Fruit fly (Drosophila melanogaster) whole organism, wandering third instar larva: ENCODE data around the gene CG15773.

ENCODE experiments used
- CrebA ChIP-seq: fragments of 200-800 bp; sonication (Bioruptor generic); optimal IDR thresholded peaks from 2 replicates; lab custom pipeline; 2016; ENCODE audit warnings: missing biosample characterization, mild to moderate bottlenecking, missing genetic modification characterization, borderline replicate concordance
- Dif ChIP-seq: fragments of 200-275, 200-300 bp; sonication (Bioruptor generic); optimal IDR thresholded peaks from 2 replicates; lab custom pipeline; 2018; ENCODE audit warnings: missing biosample characterization, missing genetic modification characterization; ENCODE audit not compliant: partially characterized antibody
- dl ChIP-seq, 2 experiments: fragments of 175-275, 200-275 bp in 1 of 2; fragments of 200-275 bp in 1 of 2; sonication (Bioruptor generic); optimal IDR thresholded peaks; lab custom pipeline; 2018; ENCODE audit warnings: mild to moderate bottlenecking in 2 of 2, missing biosample characterization in 2 of 2, missing genetic modification characterization in 2 of 2, moderate library complexity in 2 of 2; ENCODE audit not compliant: partially characterized antibody in 2 of 2, insufficient read depth in 1 of 2
- fru ChIP-seq: fragments of 200-800 bp; sonication (Bioruptor generic); optimal IDR thresholded peaks from 3 replicates; lab custom pipeline; 2016; ENCODE audit warnings: missing biosample characterization, mild to moderate bottlenecking, missing genetic modification characterization
- h ChIP-seq: fragments of 200-800 bp; sonication (Bioruptor generic); optimal IDR thresholded peaks from 3 replicates; lab custom pipeline; 2016; ENCODE audit warnings: missing biosample characterization, mild to moderate bottlenecking, missing genetic modification characterization
- pan ChIP-seq: fragments of >200 bp; optimal IDR thresholded peaks from 2 replicates; lab custom pipeline; 2017
- psq ChIP-seq: fragments of 200-800 bp; sonication (Bioruptor generic); optimal IDR thresholded peaks from 3 replicates; lab custom pipeline; 2017; ENCODE audit warnings: missing biosample characterization, mild to moderate bottlenecking, missing genetic modification characterization, moderate library complexity
- usp ChIP-seq: fragments of >200 bp; optimal IDR thresholded peaks from 2 replicates; lab custom pipeline; 2017; ENCODE audit warnings: missing biosample characterization, missing genetic modification characterization

dm6 chrX:5783260-5784040, 50.9 kb downstream of the CG15773 start:
- peak; percentile 73 for TF ChIP-seq fru (GFP tag; lab: Kevin White, UChicago)
- TF ChIP-seq psq = peak; percentile 63
- TF ChIP-seq usp = no peak
- TF ChIP-seq pan (lab: Kevin White, UChicago) = no peak
- no peak for TF ChIP-seq dl (GFP tag; optimal IDR thresholded peaks at IDR 0.05; lab: Kevin White, UChicago; ENCODE audit: insufficient read depth in 1 of 2, partially characterized antibody in 2 of 2)
- TF ChIP-seq Dif (GFP tag; lab: Kevin White, UChicago) = no peak
- no peak for TF ChIP-seq CrebA (GFP tag; lab: Kevin White, UChicago)
- peak; percentile 77 for TF ChIP-seq h (GFP tag; lab: Kevin White, UChicago)
